Fruit fly (Drosophila melanogaster): ENCODE measurements around the gene lgs.

- no peak for TF ChIP-seq h (optimal IDR thresholded peaks at IDR 0.05)
- no peak for TF ChIP-seq ttk (optimal IDR thresholded peaks at IDR 0.05)
- no peak for TF ChIP-seq insv (optimal IDR thresholded peaks at IDR 0.05)
These were observed 25.0 kb upstream of the lgs start for dm6 chr4:468634-469238.

Data from Kc167 (cell line).